Worm (Caenorhabditis elegans) whole organism, mixed stage, embryonic: Measurements from ENCODE around the gene Y51B9A.6.

Source experiments
- M03D4.4 ChIP-seq: sonication (generic microtip); optimal IDR thresholded peaks from 2 replicates; lab custom pipeline; 2017; ENCODE audit warnings: mild to moderate bottlenecking, missing genetic modification characterization, missing compliant biosample characterization
- blmp-1 ChIP-seq: fragments of 150-350 bp; optimal IDR thresholded peaks from 2 replicates; lab custom pipeline; 2014; ENCODE audit warnings: missing biosample characterization, missing genetic modification characterization
- drap-1 ChIP-seq: fragments of 200-800 bp; sonication (Bioruptor generic); optimal IDR thresholded peaks from 3 replicates; lab custom pipeline; 2018; ENCODE audit warnings: mild to moderate bottlenecking, missing genetic modification characterization, missing compliant biosample characterization
- elt-1 ChIP-seq: sonication (generic microtip); optimal IDR thresholded peaks from 2 replicates; lab custom pipeline; 2017; ENCODE audit warnings: missing genetic modification characterization, mild to moderate bottlenecking, missing compliant biosample characterization, antibody characterized with exemption, moderate library complexity, borderline replicate concordance; ENCODE audit not compliant: insufficient read depth
- flh-1 ChIP-seq: fragments of 200-800 bp; sonication (Bioruptor generic); optimal IDR thresholded peaks from 2 replicates; lab custom pipeline; 2018; ENCODE audit warnings: mild to moderate bottlenecking, missing genetic modification characterization, moderate library complexity, missing compliant biosample characterization
- ham-2 ChIP-seq: fragments of 200-800 bp; sonication (Bioruptor generic); optimal IDR thresholded peaks from 2 replicates; lab custom pipeline; 2018; ENCODE audit warnings: mild to moderate bottlenecking, missing genetic modification characterization, missing compliant biosample characterization
- hlh-1 ChIP-seq: fragments of 150-350 bp; optimal IDR thresholded peaks from 2 replicates; lab custom pipeline; 2014; ENCODE audit warnings: missing biosample characterization, missing genetic modification reagents, missing genetic modification characterization
- lin-13 ChIP-seq: fragments of 150-350 bp; optimal IDR thresholded peaks from 2 replicates; lab custom pipeline; 2014; ENCODE audit warnings: missing biosample characterization, missing genetic modification characterization
- lsy-2 ChIP-seq: fragments of 150-350 bp; optimal IDR thresholded peaks from 2 replicates; lab custom pipeline; 2014; ENCODE audit warnings: missing biosample characterization, missing genetic modification characterization
- mep-1 ChIP-seq: fragments of 150-350 bp; optimal IDR thresholded peaks from 2 replicates; lab custom pipeline; 2017; ENCODE audit warnings: missing biosample characterization, missing genetic modification reagents, missing genetic modification characterization, inconsistent platforms
- mls-2 ChIP-seq: sonication (generic microtip); optimal IDR thresholded peaks from 2 replicates; lab custom pipeline; 2016; ENCODE audit warnings: mild to moderate bottlenecking, missing genetic modification characterization, moderate library complexity, missing compliant biosample characterization
- sem-2 ChIP-seq: fragments of 200-800 bp; sonication (Bioruptor generic); optimal IDR thresholded peaks from 2 replicates; lab custom pipeline; 2018; ENCODE audit warnings: mild to moderate bottlenecking, missing genetic modification characterization, missing compliant biosample characterization
- sptf-1 ChIP-seq: sonication (generic microtip); optimal IDR thresholded peaks from 2 replicates; lab custom pipeline; 2017; ENCODE audit warnings: mild to moderate bottlenecking, missing genetic modification characterization, moderate library complexity, missing compliant biosample characterization
- tbx-8 ChIP-seq: fragments of 200-800 bp; sonication (Bioruptor generic); optimal IDR thresholded peaks from 2 replicates; lab custom pipeline; 2018; ENCODE audit warnings: mild to moderate bottlenecking, missing genetic modification characterization, moderate library complexity, missing compliant biosample characterization
- ztf-11 ChIP-seq: fragments of 150-350 bp; optimal IDR thresholded peaks from 2 replicates; lab custom pipeline; 2014; ENCODE audit warnings: missing biosample characterization, missing genetic modification characterization

Gene Y51B9A.6

DNA sequence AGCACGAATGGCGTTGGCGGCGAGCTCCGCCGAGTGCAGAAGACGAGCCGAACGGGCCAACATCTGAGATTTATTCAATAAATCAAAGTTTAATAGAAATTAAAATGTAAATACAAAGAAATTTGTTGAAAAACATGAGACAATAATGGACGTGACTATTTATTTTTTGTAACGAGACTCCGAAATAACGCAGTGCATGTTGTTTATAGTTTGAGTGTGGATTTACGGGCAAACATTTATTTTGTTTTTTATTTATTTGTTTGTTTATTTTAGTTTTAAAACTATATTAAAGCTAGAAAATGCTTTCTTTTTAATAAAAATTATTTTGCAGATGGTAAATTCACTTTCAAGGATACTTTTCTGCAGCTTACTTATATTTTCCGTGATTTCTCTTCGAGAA, 50.3 kb downstream of the Y51B9A.6 start, which contains the start of the genes sdhb-1 and cup-15:
TSS of gene sdhb-1 (minus strand) at position 63 of the 400 bp plus-strand sequence.
TSS of gene cup-15 (plus strand) at position 332 of the 400 bp plus-strand sequence.
- no peak for TF ChIP-seq M03D4.4 (tag; lab: Kevin White, UChicago)
- no peak for TF ChIP-seq mep-1
- TF ChIP-seq lsy-2: no peak
- TF ChIP-seq ztf-11: no peak
- no peak for TF ChIP-seq hlh-1 (tag; lab: Kevin White, UChicago)
- no peak for TF ChIP-seq elt-1 (tag; lab: Kevin White, UChicago)
- TF ChIP-seq tbx-8 (GFP tag; lab: Kevin White, UChicago): no peak
- no peak for TF ChIP-seq lin-13 (tag; lab: Kevin White, UChicago)
- no peak for TF ChIP-seq sptf-1
- TF ChIP-seq ham-2 (GFP tag; lab: Kevin White, UChicago): no peak
- no peak for TF ChIP-seq sem-2
- TF ChIP-seq mls-2 (tag; lab: Kevin White, UChicago): no peak
- TF ChIP-seq drap-1 (GFP tag; lab: Kevin White, UChicago): no peak
- TF ChIP-seq blmp-1: no peak
- TF ChIP-seq flh-1 (GFP tag; lab: Kevin White, UChicago): no peak
